Worm (Caenorhabditis elegans) whole organism, L4 larva: ENCODE measurements around the gene fem-3.

Experiments
- egl-27 ChIP-seq: sonication (generic microtip); optimal IDR thresholded peaks from 3 replicates; lab custom pipeline; 2017; ENCODE audit warnings: missing biosample characterization, missing genetic modification reagents, missing genetic modification characterization
- fos-1 ChIP-seq: fragments of 150-350 bp; optimal IDR thresholded peaks from 2 replicates; lab custom pipeline; 2014; ENCODE audit warnings: missing biosample characterization, missing genetic modification characterization
- jun-1 ChIP-seq: fragments of 150-350 bp; optimal IDR thresholded peaks from 2 replicates; lab custom pipeline; 2014; ENCODE audit warnings: missing biosample characterization, missing genetic modification reagents, missing genetic modification characterization
- lsy-2 ChIP-seq, 2 experiments: fragments of 150-350 bp in 1 of 2; sonication (generic microtip) in 1 of 2; optimal IDR thresholded peaks; 2 replicates each; lab custom pipeline; 2014 to 2017; ENCODE audit warnings: missing biosample characterization in 2 of 2, missing genetic modification characterization in 2 of 2
- madf-5 ChIP-seq, 2 experiments: fragments of 200-800 bp; sonication (Bioruptor generic); IDR thresholded peaks; 2 replicates each; pipeline ENCODE4 v1.3.6; 2022; ENCODE audit warnings: missing compliant biosample characterization in 2 of 2, missing genetic modification characterization in 2 of 2
- mdl-1 ChIP-seq, 2 experiments: fragments of 150-350 bp in 1 of 2; sonication (generic microtip) in 1 of 2; optimal IDR thresholded peaks; 2 replicates each; lab custom pipeline; 2014 to 2017; ENCODE audit warnings: missing biosample characterization in 2 of 2, missing genetic modification characterization in 2 of 2
- nhr-237 ChIP-seq: sonication (generic microtip); optimal IDR thresholded peaks from 2 replicates; lab custom pipeline; 2017; ENCODE audit warnings: missing biosample characterization, missing genetic modification characterization
- skn-1 ChIP-seq: fragments of 150-350 bp; optimal IDR thresholded peaks from 2 replicates; lab custom pipeline; 2014; ENCODE audit warnings: missing biosample characterization, missing genetic modification characterization
- tra-1 ChIP-seq: fragments of 200-800 bp; sonication (Bioruptor generic); IDR thresholded peaks from 2 replicates; pipeline ENCODE4 v1.3.6; 2022; ENCODE audit warnings: missing genetic modification reagents, missing genetic modification characterization, missing compliant biosample characterization
- unc-130 ChIP-seq: sonication (generic microtip); optimal IDR thresholded peaks from 2 replicates; lab custom pipeline; 2016; ENCODE audit warnings: missing genetic modification reagents, missing genetic modification characterization, missing compliant biosample characterization

ce11 chrIV:9095553-9095952 lies 9.2 kb upstream of the fem-3 start, which contains the start of gene icln-1:
- TF ChIP-seq egl-27 = no peak
- TF ChIP-seq mdl-1 (tag; optimal IDR thresholded peaks at IDR 0.05; lab: Kevin White, UChicago) = no peak
- TF ChIP-seq jun-1 (tag; lab: Kevin White, UChicago) = no peak
- no peak for TF ChIP-seq skn-1 (tag; lab: Kevin White, UChicago)
- TF ChIP-seq tra-1 (GFP tag; lab: Robert Waterston, UW) = no peak
- TF ChIP-seq madf-5 (GFP tag; IDR thresholded peaks at IDR 0.05; lab: Robert Waterston, UW) = no peak
- TF ChIP-seq lsy-2 (tag; optimal IDR thresholded peaks at IDR 0.05; lab: Kevin White, UChicago) = no peak
- TF ChIP-seq unc-130 (GFP tag; lab: Kevin White, UChicago) = no peak
- TF ChIP-seq fos-1 (tag; lab: Kevin White, UChicago) = no peak
- TF ChIP-seq nhr-237 = no peak
